Worm (Caenorhabditis elegans) whole organism, L4/young adult: ENCODE results near the gene crb-3.

Experiments used
- W03F9.2 ChIP-seq: fragments of 150-350 bp; optimal IDR thresholded peaks from 2 replicates; lab custom pipeline; 2014; ENCODE audit warnings: missing biosample characterization, missing genetic modification characterization
- dao-5 ChIP-seq: sonication (generic microtip); optimal IDR thresholded peaks from 2 replicates; lab custom pipeline; 2016; ENCODE audit warnings: missing genotype, missing genetic modification characterization, moderate library complexity, missing compliant biosample characterization
- him-1 ChIP-seq: sonication (generic microtip); optimal IDR thresholded peaks from 2 replicates; lab custom pipeline; 2016; ENCODE audit warnings: missing genotype, missing genetic modification reagents, missing genetic modification characterization, missing compliant biosample characterization

crb-3 gene

DNA sequence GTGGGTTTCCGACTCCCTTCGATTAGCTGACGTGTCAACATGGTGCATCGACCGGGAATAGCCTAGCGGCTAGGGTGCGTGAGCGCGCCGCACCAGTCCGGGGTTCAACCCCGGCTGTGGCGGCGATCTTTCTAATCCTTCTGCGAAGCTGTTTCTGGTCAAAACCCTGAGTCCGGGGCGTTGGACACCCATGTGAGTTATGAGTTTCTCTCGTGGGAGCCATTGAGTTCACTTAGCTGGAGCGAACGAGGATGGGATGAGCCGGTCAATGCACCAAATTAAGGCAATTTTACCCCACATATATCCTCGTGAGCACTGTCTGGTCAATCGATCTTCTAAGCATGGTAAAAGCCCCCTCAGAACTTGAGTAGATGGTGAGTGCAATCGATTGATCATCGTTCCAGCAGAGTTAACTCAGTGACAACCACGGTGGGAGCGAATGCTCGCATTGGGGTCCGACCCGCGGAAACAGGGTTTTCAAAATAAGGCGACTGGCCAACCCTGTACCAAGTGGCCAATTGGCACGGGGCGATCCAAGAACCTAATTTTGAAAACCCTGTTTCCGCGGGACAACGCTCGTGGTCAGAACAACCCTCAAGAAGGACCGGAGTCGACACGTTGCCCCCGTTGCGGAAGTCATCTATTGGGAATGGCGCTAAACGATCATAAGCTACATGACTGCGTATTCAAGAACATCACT, 11.6 kb upstream of the crb-3 start, which contains the start of gene Y81B9A.1:
TSS of gene Y81B9A.1 (plus strand) at position 650 of the 700 bp plus-strand sequence.
- TF ChIP-seq dao-5 (tag; lab: Kevin White, UChicago) (no peak), him-1 (no peak), W03F9.2 (no peak)

DNA sequence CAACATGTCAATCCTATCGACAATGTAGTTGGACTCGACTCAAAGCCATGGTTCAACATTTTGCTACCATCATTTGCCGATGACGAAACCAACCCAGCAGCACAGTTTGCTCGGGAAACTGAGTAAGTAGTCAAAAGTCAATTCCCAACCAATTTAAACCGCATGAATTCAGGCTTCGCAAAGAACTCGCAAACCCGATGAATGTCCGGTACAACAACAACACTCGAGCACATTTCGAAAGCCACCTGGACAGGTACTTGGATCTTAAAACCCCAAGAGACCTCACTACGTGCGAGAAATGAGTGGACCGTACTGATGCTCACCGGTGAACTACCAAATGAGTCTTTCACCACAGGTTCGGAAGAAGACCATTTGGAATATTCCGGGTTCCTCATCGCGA, 9.5 kb upstream of the crb-3 start:
- TF ChIP-seq him-1 (no peak), dao-5 (tag; lab: Kevin White, UChicago) (no peak), W03F9.2 (no peak)

DNA sequence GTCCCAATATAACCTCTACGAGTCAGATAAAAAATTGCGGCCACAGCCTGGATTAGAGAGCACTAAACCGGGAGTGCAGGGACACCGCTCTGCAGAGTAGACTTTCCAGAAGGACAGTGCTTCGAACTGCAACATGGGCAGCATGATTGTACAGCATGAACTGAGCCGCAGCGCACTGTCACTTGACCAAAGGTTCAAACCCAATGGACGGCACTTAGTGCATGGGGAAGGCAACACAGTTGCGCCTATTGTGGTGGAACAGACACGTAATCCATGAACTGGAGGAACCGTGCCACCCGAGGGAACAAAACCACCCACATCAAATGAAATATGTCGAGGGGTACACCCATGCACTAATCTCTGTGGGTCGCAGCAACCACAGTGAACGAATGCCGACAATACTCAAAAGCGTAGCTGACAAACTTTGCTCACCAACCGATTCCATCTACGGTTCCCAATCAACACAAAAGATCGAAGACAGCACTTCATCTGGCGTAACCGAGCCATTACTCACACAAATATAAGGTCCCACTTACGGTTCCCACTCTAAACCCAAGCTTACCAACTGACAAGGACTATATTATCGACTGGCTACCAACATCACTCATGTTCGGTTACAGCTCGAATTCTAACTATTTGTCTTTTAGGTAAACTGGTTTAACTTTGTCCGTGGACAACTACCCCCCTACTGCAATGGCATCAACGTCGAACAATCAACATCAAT, 8.0 kb upstream of the crb-3 start:
- TF ChIP-seq W03F9.2 (no peak), dao-5 (tag; lab: Kevin White, UChicago) (no peak), him-1 (no peak)

DNA sequence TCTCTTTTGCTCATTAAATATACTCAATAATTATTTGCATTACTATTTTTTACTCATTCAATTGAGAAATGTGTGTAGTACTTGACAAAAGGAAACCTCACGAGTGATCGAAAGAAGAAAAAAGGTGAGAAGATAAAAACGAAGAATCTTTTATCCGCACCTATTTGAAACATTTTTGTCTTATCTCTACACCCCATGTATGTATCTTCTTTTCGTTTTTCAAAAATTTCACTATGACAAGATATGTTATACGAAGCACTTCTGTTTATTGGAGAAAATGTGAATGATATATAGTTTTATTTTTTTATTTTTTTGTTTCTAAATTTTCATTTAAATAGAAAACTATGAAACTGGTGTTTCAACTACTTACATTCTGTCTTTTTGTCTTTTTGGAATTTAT, 1.4 kb downstream of the crb-3 start:
- TF ChIP-seq W03F9.2 (no peak), him-1 (no peak), dao-5 (tag; lab: Kevin White, UChicago) (no peak)

DNA sequence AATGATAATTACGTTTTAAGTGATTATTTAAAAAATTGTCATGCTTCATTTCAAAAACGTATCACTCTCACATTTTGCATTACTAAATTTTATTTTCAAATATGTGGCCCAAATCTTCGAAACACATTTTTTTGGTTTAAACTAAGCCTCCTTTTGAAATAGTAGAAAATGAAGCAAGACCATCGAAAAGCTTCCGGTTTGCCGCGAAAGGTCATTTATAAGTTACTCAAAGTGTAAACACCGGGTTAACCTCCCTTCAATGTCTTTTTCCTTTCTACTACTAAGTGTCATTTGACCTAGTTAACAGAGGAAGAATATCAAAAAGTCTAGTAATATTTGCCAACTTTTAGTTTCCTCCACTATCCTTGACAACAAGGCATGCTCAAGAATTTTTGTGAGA, 3.2 kb downstream of the crb-3 start:
- no peak for TF ChIP-seq W03F9.2
- TF ChIP-seq him-1, result no peak
- TF ChIP-seq dao-5 (tag; lab: Kevin White, UChicago), result no peak

DNA sequence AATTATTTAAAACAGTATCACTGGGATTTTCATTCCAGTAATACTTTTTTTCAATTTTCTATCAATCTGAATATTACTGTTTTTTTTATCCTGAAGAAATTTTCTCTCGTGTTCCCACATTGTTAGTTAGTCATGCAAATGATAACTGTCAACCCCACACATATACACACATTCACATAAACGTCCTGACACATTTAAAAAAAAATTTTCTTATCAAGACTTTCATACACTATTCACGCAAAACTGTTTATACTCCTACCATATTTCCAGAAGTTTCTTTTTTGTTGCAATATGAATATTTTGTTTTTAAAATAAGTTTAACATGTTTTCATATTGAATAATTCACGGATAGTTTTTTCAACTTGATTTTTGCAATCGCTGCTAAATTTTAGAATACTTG, 4.9 kb downstream of the crb-3 start:
- TF ChIP-seq W03F9.2 (no peak), dao-5 (tag; lab: Kevin White, UChicago) (no peak), him-1 (no peak)

DNA sequence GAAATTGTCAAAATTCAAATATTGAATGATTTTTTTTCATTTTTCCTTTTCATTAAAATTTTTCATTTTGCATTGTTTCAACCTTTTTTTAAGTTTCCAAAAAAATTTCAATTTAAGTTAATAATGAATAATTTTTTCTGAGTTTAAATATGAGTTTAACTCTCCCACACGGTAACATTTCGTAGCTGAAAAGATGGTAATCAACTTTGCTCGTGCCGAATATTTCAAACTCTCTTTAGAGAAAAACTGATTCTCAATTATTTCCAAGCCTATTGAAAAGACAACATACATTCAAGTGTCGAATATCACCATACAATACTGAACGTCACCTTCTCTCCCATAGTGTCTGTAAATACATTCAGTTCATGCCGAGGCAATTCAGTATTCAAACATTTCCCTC, 5.4 kb downstream of the crb-3 start:
- TF ChIP-seq W03F9.2, result no peak
- no peak for TF ChIP-seq him-1
- no peak for TF ChIP-seq dao-5 (tag; lab: Kevin White, UChicago)

DNA sequence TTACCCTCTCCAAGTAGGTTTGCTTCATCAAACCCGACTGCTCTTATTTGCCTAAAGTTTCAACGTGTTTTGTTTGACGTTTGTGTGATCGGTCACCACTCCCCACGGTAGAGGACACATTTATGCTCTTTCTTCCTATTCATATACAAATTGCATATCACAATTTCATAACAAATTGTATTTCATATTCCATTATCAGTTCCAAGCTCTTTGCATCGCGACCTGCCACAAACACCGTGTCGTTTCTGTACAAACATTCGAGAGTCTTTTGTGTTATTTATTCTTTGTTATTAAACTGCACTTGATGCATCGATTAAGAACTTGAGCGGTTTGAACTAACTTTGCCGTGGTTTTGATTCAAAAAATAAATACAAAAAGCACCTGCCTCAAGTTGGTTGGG, 6.5 kb downstream of the crb-3 start:
- no peak for TF ChIP-seq him-1
- TF ChIP-seq W03F9.2, result no peak
- TF ChIP-seq dao-5 (tag; lab: Kevin White, UChicago), result no peak

DNA sequence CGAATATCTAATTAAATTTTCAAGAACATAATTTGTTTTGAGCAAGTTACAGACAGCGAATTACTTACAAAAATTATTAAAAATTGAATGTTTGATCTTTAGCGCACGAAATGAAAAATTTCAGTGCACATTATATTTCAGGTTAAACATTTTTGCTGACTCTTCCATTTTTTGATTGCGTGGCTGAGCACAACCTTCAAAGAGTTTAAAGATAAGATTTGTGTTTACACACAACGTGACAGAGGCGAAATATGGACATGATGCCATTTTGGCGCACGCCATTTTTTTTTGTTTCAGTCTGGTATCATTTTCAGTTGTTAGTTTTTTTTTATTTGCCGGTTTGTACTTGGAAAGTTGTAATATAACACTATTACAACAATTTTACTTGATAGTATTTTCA, 9.1 kb downstream of the crb-3 start:
- TF ChIP-seq dao-5 (tag; lab: Kevin White, UChicago) (no peak), W03F9.2 (no peak), him-1 (no peak)

DNA sequence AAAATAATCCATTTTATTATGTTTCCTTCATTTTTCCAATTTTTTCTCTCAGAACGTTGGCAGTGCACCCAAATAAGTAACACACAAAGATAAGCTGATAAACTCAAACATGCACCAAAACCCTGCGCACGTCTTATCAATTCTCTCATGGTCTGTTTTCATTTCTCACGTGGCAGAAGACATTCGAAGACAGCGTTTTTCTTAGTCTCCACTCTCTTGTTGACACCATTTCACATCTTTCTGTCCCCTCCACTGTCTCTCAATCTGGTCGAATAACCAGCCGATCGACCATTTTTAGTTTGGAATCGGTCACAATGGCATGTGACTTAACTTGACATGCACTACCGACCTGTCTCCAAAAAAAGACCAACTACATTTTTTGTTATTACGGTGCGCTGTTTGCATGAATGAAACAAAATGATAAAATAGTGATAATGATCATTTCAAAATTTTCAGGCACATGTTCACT, 10.3 kb downstream of the crb-3 start, which contains the start of gene C35B8.3:
TSS of gene C35B8.3 (plus strand) at position 51 of the 469 bp plus-strand sequence.
- TF ChIP-seq dao-5 (tag; lab: Kevin White, UChicago) (no peak), W03F9.2 (no peak), him-1 (no peak)

DNA sequence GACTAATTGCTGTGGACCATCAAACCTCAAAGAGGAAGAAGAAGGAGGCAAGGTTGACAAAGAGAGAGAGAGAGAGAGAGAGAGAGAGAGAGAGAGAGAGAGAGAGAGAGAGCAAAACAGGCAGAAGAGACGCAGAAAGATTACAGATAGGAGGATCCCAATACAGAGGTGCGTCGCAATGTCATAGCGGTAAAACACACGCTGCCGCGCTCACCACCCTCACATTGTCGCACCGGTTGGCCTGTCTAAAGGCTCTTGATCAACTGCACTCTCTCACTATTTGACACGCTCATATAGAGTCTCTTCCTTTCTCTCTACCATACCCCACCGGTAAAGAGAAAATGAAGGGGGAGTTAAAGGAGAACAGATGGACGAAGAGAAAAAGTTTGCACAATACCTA, 21.7 kb downstream of the crb-3 start:
- TF ChIP-seq dao-5 (tag; lab: Kevin White, UChicago) (no peak), him-1 (no peak)

DNA sequence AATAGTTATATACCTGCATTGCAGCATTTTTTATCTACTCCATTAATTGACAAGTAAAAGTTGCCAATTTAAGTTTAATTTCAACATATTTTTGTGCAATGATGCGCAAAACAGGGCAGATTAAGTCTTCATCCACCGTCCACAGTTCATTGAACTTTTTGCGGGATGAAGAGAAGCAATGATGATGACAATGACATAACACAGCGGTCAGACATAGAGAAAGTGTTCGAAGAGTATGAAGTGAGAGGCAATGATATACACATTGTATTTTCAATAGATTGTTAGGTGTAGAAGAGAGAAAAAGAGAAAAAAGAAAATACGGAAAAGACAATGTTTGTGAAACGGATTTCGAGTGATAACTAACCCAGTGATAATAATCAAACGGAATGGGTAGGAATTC, 23.3 kb downstream of the crb-3 start:
- TF ChIP-seq W03F9.2 (no peak), dao-5 (tag; lab: Kevin White, UChicago) (no peak), him-1 (no peak)

DNA sequence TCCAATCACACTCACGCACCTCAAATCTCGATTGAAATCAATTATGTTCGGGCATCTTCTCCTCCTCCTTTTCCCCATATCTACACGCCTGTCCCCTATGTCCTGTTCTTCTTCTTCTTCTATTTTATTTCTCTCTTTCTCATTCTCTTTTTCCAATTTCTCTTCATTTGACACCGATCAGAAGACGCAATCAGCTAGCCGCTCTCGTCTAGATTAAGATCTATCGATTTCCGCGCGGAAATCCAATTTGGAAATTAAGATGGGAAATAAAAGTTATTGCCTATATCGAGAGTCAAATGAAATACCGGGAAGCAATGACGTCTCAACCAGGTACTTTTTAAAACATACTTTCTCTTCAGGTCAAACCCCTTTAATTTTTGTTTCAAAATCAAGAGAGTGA, 24.9 kb downstream of the crb-3 start:
- no peak for TF ChIP-seq dao-5 (tag; lab: Kevin White, UChicago)
- no peak for TF ChIP-seq W03F9.2
- TF ChIP-seq him-1, result no peak

DNA sequence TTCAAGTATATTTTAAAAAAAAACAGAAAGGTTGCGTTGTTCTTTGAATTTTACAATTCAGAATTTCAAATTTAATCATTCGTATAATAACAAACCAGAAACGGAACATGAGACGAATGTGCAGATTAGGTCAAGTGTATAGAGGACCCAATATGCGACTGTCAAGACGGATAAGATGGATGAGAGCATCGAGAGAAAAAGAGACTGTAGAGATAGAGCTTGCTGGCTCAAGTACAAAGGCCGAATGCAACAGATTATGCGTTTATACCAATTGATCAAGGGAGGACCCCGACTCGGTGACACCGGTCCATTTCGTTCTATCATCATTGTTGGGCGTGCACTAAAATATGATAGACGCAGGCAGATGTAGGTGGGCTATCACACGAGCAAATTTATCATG, 26.8 kb downstream of the crb-3 start:
- TF ChIP-seq W03F9.2 (no peak), dao-5 (tag; lab: Kevin White, UChicago) (no peak), him-1 (no peak)

DNA sequence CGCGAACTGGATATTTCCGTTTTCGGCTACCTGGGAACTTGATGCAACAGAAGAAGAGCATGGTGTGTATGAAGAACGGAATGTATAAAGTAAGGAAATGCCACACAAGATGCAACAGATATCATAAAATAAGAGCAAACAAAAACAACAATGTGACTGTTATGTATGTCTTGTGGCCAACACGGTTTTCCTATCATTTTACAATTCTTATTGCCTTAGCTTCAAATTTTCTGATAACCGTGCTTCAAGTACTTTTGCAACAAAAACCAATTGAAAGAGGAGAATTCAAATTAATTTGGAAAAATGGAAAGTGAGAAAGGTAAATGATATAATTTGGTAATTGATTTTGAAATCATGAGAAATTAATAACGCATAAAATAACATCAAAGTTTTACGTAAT, 28.0 kb downstream of the crb-3 start:
- no peak for TF ChIP-seq W03F9.2
- TF ChIP-seq him-1, result no peak
- no peak for TF ChIP-seq dao-5 (tag; lab: Kevin White, UChicago)
